Worm (Caenorhabditis elegans) whole organism, midembryonic: ENCODE data around the gene F07H5.10.

ENCODE experiments used
- T22C8.4 ChIP-seq: fragments of 200-800 bp; sonication (Bioruptor generic); IDR thresholded peaks from 2 replicates; pipeline ENCODE4 v1.3.6; 2022; ENCODE audit warnings: missing genetic modification characterization, missing compliant biosample characterization
- cog-1 ChIP-seq: sonication (generic microtip); optimal IDR thresholded peaks from 2 replicates; lab custom pipeline; 2016; ENCODE audit warnings: missing genetic modification characterization, missing compliant biosample characterization
- flt-1 ChIP-seq: fragments of 200-800 bp; sonication (Bioruptor generic); IDR thresholded peaks from 2 replicates; pipeline ENCODE4 v1.3.6; 2022; ENCODE audit warnings: missing genetic modification characterization, missing compliant biosample characterization
- klf-2 ChIP-seq: fragments of 200-800 bp; sonication (Bioruptor generic); conservative IDR thresholded peaks from 2 replicates; pipeline ENCODE4 v1.3.6; 2022; ENCODE audit warnings: missing genetic modification reagents, missing genetic modification characterization, missing compliant biosample characterization
- med-1 ChIP-seq: sonication (generic microtip); optimal IDR thresholded peaks from 2 replicates; lab custom pipeline; 2017; ENCODE audit warnings: missing genetic modification characterization, mild to moderate bottlenecking, missing compliant biosample characterization, antibody characterized with exemption, missing genetic modification reagents; ENCODE audit not compliant: insufficient read depth
- ref-1 ChIP-seq: fragments of 200-800 bp; sonication (Bioruptor generic); conservative IDR thresholded peaks from 2 replicates; pipeline ENCODE4 v1.3.6; 2022; ENCODE audit warnings: missing genetic modification reagents, missing genetic modification characterization, missing compliant biosample characterization
- tab-1 ChIP-seq: fragments of 200-800 bp; sonication (Bioruptor generic); IDR thresholded peaks from 2 replicates; pipeline ENCODE4 v1.3.6; 2022; ENCODE audit warnings: missing genetic modification characterization, missing compliant biosample characterization
- ztf-23 ChIP-seq: fragments of 200-800 bp; sonication (Bioruptor generic); IDR thresholded peaks from 2 replicates; pipeline ENCODE4 v1.3.6; 2022; ENCODE audit warnings: missing genetic modification reagents, missing genetic modification characterization, missing compliant biosample characterization
- ztf-29 ChIP-seq: fragments of 200-800 bp; sonication (Bioruptor generic); IDR thresholded peaks from 2 replicates; pipeline ENCODE4 v1.3.6; 2022; ENCODE audit warnings: missing genetic modification reagents, missing genetic modification characterization, missing compliant biosample characterization

Gene F07H5.10

ce11 chrII:8844465-8845126 is 36.2 kb upstream of the F07H5.10 start, which contains the start of gene F46C5.6:
TSS of gene F46C5.6 (minus strand) at chrII:8844515.
- TF ChIP-seq med-1 (GFP tag; lab: Kevin White, UChicago) = no peak
- TF ChIP-seq klf-2 (GFP tag; lab: Robert Waterston, UW) = no peak
- no peak for TF ChIP-seq ztf-29 (GFP tag; lab: Robert Waterston, UW)
- no peak for TF ChIP-seq cog-1 (tag; lab: Kevin White, UChicago)
- no peak for TF ChIP-seq ref-1
- TF ChIP-seq tab-1 (GFP tag; lab: Robert Waterston, UW) = no peak
- no peak for TF ChIP-seq T22C8.4 (GFP tag; lab: Robert Waterston, UW)
- TF ChIP-seq ztf-23 (GFP tag; lab: Robert Waterston, UW) = no peak
- TF ChIP-seq flt-1 = no peak

DNA sequence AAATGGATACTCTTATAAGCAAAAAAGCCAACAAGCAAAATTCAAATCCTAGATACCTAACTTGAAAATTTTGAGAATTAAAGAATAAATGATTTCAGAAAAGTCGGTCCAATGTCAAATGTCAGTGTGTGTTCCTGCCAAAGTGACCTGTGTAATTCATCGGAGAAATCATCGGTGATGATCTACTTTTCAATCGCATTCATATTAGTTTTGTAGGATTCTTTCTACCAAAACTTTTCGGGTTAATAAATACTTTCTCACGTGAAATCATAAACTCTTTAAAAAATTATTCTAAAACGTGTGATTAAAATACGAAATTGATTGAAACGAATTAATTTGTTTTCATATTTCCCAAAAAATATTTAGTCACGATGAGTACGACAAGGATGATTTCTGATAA is 30.6 kb upstream of the F07H5.10 start, which contains the start of gene F46C5.7:
Gene F46C5.7, plus strand, starts transcription at position 301 of the 400 bp plus-strand sequence.
- TF ChIP-seq tab-1 (GFP tag; lab: Robert Waterston, UW) = no peak
- TF ChIP-seq T22C8.4 (GFP tag; lab: Robert Waterston, UW) = no peak
- TF ChIP-seq flt-1 = no peak
- TF ChIP-seq ref-1 = no peak

DNA sequence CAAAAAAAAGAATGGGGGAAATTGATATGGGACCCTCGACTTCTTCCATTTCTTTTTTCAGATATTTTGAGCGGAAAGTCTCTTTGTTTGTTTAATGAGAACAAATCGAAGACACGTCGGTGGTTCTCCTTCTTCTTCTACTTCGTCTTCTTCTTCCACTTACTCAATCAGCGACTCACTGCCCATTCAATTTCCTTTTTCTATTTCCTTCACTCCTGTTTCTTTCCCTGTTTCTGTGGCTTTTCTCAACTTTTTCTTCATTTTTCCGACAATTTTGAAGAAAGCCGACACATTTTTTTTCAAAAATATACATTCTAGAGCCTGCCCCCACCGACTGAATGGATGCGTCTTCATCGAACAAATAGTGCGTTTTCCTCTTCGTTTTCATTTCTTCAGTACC is 27.5 kb upstream of the F07H5.10 start, which contains the start of gene F46C5.4:
Gene F46C5.4, plus strand, starts transcription at position 222 of the 400 bp plus-strand sequence.
- TF ChIP-seq med-1 (GFP tag; lab: Kevin White, UChicago) (no peak), T22C8.4 (GFP tag; lab: Robert Waterston, UW) (no peak), tab-1 (GFP tag; lab: Robert Waterston, UW) (no peak), ztf-29 (GFP tag; lab: Robert Waterston, UW) (no peak), cog-1 (tag; lab: Kevin White, UChicago) (no peak), flt-1 (no peak), ztf-23 (GFP tag; lab: Robert Waterston, UW) (no peak), klf-2 (GFP tag; lab: Robert Waterston, UW) (no peak), ref-1 (no peak)

ce11 chrII:8832941-8833340 is 24.6 kb upstream of the F07H5.10 start:
- TF ChIP-seq ztf-23 (GFP tag; lab: Robert Waterston, UW) (no peak), klf-2 (GFP tag; lab: Robert Waterston, UW) (no peak), T22C8.4 (GFP tag; lab: Robert Waterston, UW) (no peak), cog-1 (tag; lab: Kevin White, UChicago) (no peak), med-1 (GFP tag; lab: Kevin White, UChicago) (no peak)

DNA sequence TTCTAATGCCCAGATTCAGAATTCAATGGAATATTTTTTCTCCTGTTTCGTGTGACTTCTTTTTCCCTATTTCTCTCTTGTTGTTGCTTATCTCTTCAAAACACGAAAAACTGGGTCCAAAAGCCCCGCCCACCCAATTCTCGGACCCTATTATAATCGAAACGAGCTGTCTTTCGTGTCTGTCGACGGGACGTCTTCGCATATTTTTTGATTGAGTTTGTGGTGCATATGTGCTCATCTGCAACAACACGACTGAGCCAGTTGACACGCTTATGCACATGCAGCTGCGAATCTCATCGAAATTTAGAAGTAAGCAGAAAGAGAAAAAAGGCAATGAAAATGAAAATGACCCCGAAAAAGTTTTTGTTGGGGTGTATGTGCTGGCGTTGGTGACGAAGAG is 22.5 kb upstream of the F07H5.10 start:
- TF ChIP-seq ref-1 = no peak

DNA sequence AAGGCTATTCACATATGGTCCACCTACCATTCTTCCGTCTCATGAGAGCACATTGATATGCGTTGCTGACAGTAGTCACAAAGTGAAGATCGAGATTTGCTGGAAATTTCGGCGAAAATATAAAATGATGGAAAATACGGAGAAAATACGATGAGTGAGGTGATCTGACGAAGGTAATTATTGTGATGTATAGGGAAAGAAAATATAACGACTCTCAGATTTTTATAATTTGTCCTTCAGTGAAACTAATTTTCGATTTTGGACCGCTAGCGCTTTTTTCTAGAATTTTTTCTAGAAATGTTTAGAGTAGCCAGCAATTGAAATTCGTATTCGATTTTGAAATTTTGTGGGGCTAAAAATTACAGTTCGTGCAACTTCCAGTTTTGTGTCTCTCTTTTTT is 20.8 kb upstream of the F07H5.10 start, which contains the start of gene F46C5.2:
Gene F46C5.2, minus strand, starts transcription at position 101 of the 400 bp plus-strand sequence.
- TF ChIP-seq med-1 (GFP tag; lab: Kevin White, UChicago) = no peak
- no peak for TF ChIP-seq flt-1
- TF ChIP-seq T22C8.4 (GFP tag; lab: Robert Waterston, UW) = no peak
- TF ChIP-seq ztf-23 (GFP tag; lab: Robert Waterston, UW) = no peak
- no peak for TF ChIP-seq tab-1 (GFP tag; lab: Robert Waterston, UW)
- TF ChIP-seq cog-1 (tag; lab: Kevin White, UChicago) = no peak
- no peak for TF ChIP-seq klf-2 (GFP tag; lab: Robert Waterston, UW)
- TF ChIP-seq ref-1 = no peak
- TF ChIP-seq ztf-29 (GFP tag; lab: Robert Waterston, UW) = no peak

DNA sequence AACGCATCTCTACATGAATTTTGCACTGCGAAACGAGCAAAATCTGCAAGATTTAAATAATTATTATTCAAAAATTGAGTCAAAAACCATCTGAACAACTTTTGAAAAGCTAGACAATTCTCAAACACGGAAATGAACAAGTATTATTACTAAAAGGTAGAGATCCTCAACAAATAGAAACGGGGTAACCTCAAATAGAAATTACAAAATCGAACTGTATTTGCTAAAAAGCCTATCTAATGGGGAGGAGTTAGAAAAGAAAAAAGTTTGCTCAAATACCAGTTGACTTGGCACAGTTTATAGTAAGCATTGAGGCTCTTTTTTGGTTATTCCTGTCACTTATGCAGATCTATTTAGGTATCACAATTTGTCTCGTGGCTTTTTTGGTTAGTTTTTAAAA is 17.4 kb upstream of the F07H5.10 start, which contains the start of gene nas-25:
Gene nas-25, plus strand, starts transcription at position 301 of the 400 bp plus-strand sequence.
- TF ChIP-seq cog-1 (tag; lab: Kevin White, UChicago) (no peak), ztf-23 (GFP tag; lab: Robert Waterston, UW) (no peak), klf-2 (GFP tag; lab: Robert Waterston, UW) (no peak), T22C8.4 (GFP tag; lab: Robert Waterston, UW) (no peak), tab-1 (GFP tag; lab: Robert Waterston, UW) (no peak), ztf-29 (GFP tag; lab: Robert Waterston, UW) (no peak), flt-1 (no peak)

ce11 chrII:8822711-8823110 is 14.3 kb upstream of the F07H5.10 start:
- TF ChIP-seq med-1 (GFP tag; lab: Kevin White, UChicago) = no peak
- TF ChIP-seq ref-1 = no peak
- no peak for TF ChIP-seq ztf-23 (GFP tag; lab: Robert Waterston, UW)
- no peak for TF ChIP-seq ztf-29 (GFP tag; lab: Robert Waterston, UW)
- no peak for TF ChIP-seq klf-2 (GFP tag; lab: Robert Waterston, UW)
- no peak for TF ChIP-seq tab-1 (GFP tag; lab: Robert Waterston, UW)
- TF ChIP-seq cog-1 (tag; lab: Kevin White, UChicago) = no peak
- TF ChIP-seq T22C8.4 (GFP tag; lab: Robert Waterston, UW) = no peak
- no peak for TF ChIP-seq flt-1

DNA sequence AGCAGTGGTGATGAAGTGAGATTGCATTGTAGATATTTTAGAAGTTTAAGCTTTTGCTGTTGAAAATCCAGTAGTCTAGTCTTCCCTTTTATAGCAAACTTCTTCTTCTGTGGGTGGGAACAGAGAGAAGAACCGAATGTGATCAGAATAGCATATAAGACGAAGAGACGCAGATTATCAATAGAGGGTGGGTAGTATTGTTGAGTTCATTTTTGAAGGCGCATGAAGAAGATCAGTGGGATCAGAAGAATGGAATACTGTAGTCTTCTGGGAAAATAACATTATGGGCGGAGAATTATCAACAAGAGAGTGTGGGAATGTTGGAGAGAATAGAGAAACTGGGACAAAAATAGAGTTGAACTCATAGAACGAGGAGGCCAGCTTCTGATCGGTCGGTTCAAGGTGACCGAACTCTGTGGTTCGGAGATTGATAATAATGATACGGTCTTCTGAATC is 12.8 kb upstream of the F07H5.10 start, which contains the start of gene F46C5.1:
Gene F46C5.1, minus strand, starts transcription at position 51 of the 456 bp plus-strand sequence.
- TF ChIP-seq ztf-29 (GFP tag; lab: Robert Waterston, UW) = no peak
- no peak for TF ChIP-seq ztf-23 (GFP tag; lab: Robert Waterston, UW)
- no peak for TF ChIP-seq cog-1 (tag; lab: Kevin White, UChicago)
- TF ChIP-seq T22C8.4 (GFP tag; lab: Robert Waterston, UW) = no peak
- no peak for TF ChIP-seq tab-1 (GFP tag; lab: Robert Waterston, UW)
- TF ChIP-seq ref-1 = no peak
- no peak for TF ChIP-seq flt-1
- no peak for TF ChIP-seq klf-2 (GFP tag; lab: Robert Waterston, UW)
- TF ChIP-seq med-1 (GFP tag; lab: Kevin White, UChicago) = no peak
